Worm (Caenorhabditis elegans): ENCODE measurements around the gene vps-37.

DNA sequence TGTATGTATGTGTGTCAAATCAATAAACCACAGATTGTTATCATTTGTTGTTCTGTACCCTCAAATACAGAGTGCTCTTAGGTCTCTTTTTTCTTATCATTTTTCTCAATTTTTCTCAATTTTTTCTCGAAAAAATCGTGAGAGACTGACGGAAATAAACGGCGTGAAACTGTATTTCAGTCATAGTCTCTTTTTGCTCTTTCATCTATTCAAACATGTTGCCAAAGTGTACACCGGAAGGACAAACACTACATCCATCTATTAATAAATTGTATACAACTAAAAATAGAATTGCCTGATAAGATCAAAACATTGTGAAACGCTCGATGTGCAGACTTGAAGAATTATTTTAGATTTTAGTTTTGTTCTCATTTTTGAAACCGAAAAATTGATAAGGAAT lies 41.9 kb downstream of the vps-37 start:
- no peak for TF ChIP-seq ama-1 (optimal IDR thresholded peaks at IDR 0.05)
- TF ChIP-seq F13C5.2 (tag; optimal IDR thresholded peaks at IDR 0.05): no peak
